Fruit fly (Drosophila melanogaster) whole organism, wandering third instar larva: ENCODE measurements around the gene CtIP.

Source experiments
- Dfd ChIP-seq: fragments of >200 bp; optimal IDR thresholded peaks from 2 replicates; lab custom pipeline; 2017; ENCODE audit warnings: missing biosample characterization, missing genetic modification characterization
- GATAd ChIP-seq: sonication (Bioruptor generic); optimal IDR thresholded peaks from 2 replicates; lab custom pipeline; 2016; ENCODE audit warnings: missing biosample characterization, missing genetic modification characterization
- Hr78 ChIP-seq: fragments of >200 bp; optimal IDR thresholded peaks from 2 replicates; lab custom pipeline; 2017; ENCODE audit warnings: missing biosample characterization, missing genetic modification characterization
- Hr83 ChIP-seq: fragments of 200-300 bp; sonication (Bioruptor generic); optimal IDR thresholded peaks from 2 replicates; lab custom pipeline; 2016; ENCODE audit warnings: missing biosample characterization, mild to moderate bottlenecking, missing genetic modification characterization, moderate library complexity; ENCODE audit not compliant: poor library complexity, severe bottlenecking
- Myc ChIP-seq: fragments of >200 bp; optimal IDR thresholded peaks from 2 replicates; lab custom pipeline; 2017
- Rel ChIP-seq, 2 experiments: fragments of 200-800 bp; sonication (Bioruptor generic) in 1 of 2; optimal IDR thresholded peaks; 2 replicates in 1 of 2; 3 replicates in 1 of 2; lab custom pipeline; 2016 to 2019; ENCODE audit warnings: mild to moderate bottlenecking in 2 of 2, missing biosample characterization in 2 of 2, missing genetic modification characterization in 2 of 2, moderate library complexity in 1 of 2
- br ChIP-seq: fragments of 200-800 bp; sonication (Bioruptor generic); optimal IDR thresholded peaks from 2 replicates; lab custom pipeline; 2016; ENCODE audit warnings: missing biosample characterization, missing genetic modification characterization
- dsf ChIP-seq: sonication (Bioruptor generic); optimal IDR thresholded peaks from 2 replicates; lab custom pipeline; 2016; ENCODE audit warnings: missing biosample characterization, missing genetic modification characterization, borderline replicate concordance
- fru ChIP-seq: fragments of 200-800 bp; sonication (Bioruptor generic); optimal IDR thresholded peaks from 3 replicates; lab custom pipeline; 2016; ENCODE audit warnings: missing biosample characterization, mild to moderate bottlenecking, missing genetic modification characterization
- h ChIP-seq: fragments of 200-800 bp; sonication (Bioruptor generic); optimal IDR thresholded peaks from 3 replicates; lab custom pipeline; 2016; ENCODE audit warnings: missing biosample characterization, mild to moderate bottlenecking, missing genetic modification characterization
- psq ChIP-seq: fragments of 200-800 bp; sonication (Bioruptor generic); optimal IDR thresholded peaks from 3 replicates; lab custom pipeline; 2017; ENCODE audit warnings: missing biosample characterization, mild to moderate bottlenecking, missing genetic modification characterization, moderate library complexity
- sv ChIP-seq: fragments of 200-800 bp; sonication (Bioruptor generic); optimal IDR thresholded peaks from 3 replicates; lab custom pipeline; 2016; ENCODE audit warnings: missing biosample characterization, missing genetic modification characterization
- usp ChIP-seq: fragments of >200 bp; optimal IDR thresholded peaks from 2 replicates; lab custom pipeline; 2017; ENCODE audit warnings: missing biosample characterization, missing genetic modification characterization
- woc ChIP-seq: sonication (Bioruptor generic); optimal IDR thresholded peaks from 2 replicates; lab custom pipeline; 2016; ENCODE audit warnings: missing biosample characterization, mild to moderate bottlenecking, missing genetic modification characterization

DNA sequence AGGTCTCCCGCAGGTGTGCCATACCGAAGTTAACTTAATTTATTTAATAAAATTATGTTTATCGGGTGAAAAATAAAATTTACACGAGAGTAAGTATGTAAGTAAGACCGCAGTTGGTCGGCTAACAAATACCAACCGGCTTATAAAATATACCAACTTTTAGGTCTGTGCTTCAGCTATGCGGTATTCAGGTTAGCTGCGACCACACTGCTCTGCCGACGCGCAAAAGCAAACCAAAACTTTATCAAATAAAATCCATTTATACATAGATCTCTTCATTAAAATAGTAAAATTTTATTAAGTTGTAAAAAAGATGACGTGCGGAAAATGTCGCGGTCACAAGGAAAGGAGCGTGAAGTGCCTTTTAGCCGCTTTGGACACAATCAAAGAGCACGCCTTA, at the start of gene CtIP, which contains the start of gene mRpL15:
- TF ChIP-seq Rel (GFP tag; optimal IDR thresholded peaks at IDR 0.05; lab: Kevin White, UChicago) (no peak), Rel (tag; optimal IDR thresholded peaks at IDR 0.05; lab: Kevin White, UChicago) (no peak), fru (GFP tag; lab: Kevin White, UChicago) (no peak), br (no peak), Hr78 (GFP tag; lab: Kevin White, UChicago) (no peak), Myc (lab: Kevin White, UChicago) (no peak), GATAd (GFP tag; lab: Kevin White, UChicago) (no peak), dsf (GFP tag; lab: Kevin White, UChicago) (no peak), psq (no peak), Dfd (GFP tag; lab: Kevin White, UChicago) (no peak), Hr83 (no peak), woc (GFP tag; lab: Kevin White, UChicago) (no peak), usp (GFP tag; lab: Kevin White, UChicago) (no peak), h (GFP tag; lab: Kevin White, UChicago) (no peak), sv (GFP tag; lab: Kevin White, UChicago) (no peak)
